Fruit fly (Drosophila melanogaster) S2 (cell line): ENCODE results near the gene C15.

Experiments
- CG8478 ChIP-seq: fragments of >200 bp; optimal IDR thresholded peaks from 2 replicates; lab custom pipeline; 2018
- CTCF ChIP-seq, 2 experiments: fragments of >200 bp; optimal IDR thresholded peaks; 2 replicates each; lab custom pipeline; 2018

dm6 chr3R:21470272-21470671, 29.5 kb upstream of the C15 start:
- TF ChIP-seq CG8478 (no peak), CTCF (optimal IDR thresholded peaks at IDR 0.05; lab: Kevin White, UChicago) (no peak)
